Worm (Caenorhabditis elegans) whole organism, late embryonic: ENCODE data around the gene W04G3.11.
A peak's percentile ranks its signal among the peaks of the same experiment; 100 is the strongest.

Source experiments
- K02D7.2 ChIP-seq: sonication (generic microtip); optimal IDR thresholded peaks from 2 replicates; lab custom pipeline; 2017; ENCODE audit warnings: mild to moderate bottlenecking, missing genetic modification characterization, missing compliant biosample characterization
- T23F11.4 ChIP-seq: fragments of 200-800 bp; sonication (Bioruptor generic); optimal IDR thresholded peaks from 2 replicates; lab custom pipeline; 2018; ENCODE audit warnings: mild to moderate bottlenecking, missing genetic modification characterization, missing compliant biosample characterization
- ahr-1 ChIP-seq: sonication (generic microtip); optimal IDR thresholded peaks from 2 replicates; lab custom pipeline; 2016; ENCODE audit warnings: missing genetic modification characterization, missing compliant biosample characterization
- ceh-14 ChIP-seq: sonication (generic microtip); optimal IDR thresholded peaks from 2 replicates; lab custom pipeline; 2016; ENCODE audit warnings: missing genotype, missing genetic modification characterization, missing compliant biosample characterization
- ceh-18 ChIP-seq: sonication (generic microtip); optimal IDR thresholded peaks from 2 replicates; lab custom pipeline; 2016; ENCODE audit warnings: missing genetic modification characterization, missing compliant biosample characterization
- ceh-19 ChIP-seq: fragments of 200-800 bp; sonication (Bioruptor generic); optimal IDR thresholded peaks from 2 replicates; lab custom pipeline; 2018; ENCODE audit warnings: mild to moderate bottlenecking, missing genetic modification characterization, missing compliant biosample characterization
- ceh-24 ChIP-seq: sonication (generic microtip); optimal IDR thresholded peaks from 2 replicates; lab custom pipeline; 2016; ENCODE audit warnings: mild to moderate bottlenecking, missing genetic modification characterization, missing compliant biosample characterization
- ceh-30 ChIP-seq: fragments of 150-350 bp; optimal IDR thresholded peaks from 2 replicates; lab custom pipeline; 2014; ENCODE audit warnings: missing biosample characterization, missing genetic modification characterization
- ceh-31 ChIP-seq: sonication (generic microtip); optimal IDR thresholded peaks from 2 replicates; lab custom pipeline; 2016; ENCODE audit warnings: missing genetic modification characterization, missing compliant biosample characterization
- ceh-45 ChIP-seq: fragments of 200-800 bp; sonication (Bioruptor generic); IDR thresholded peaks from 2 replicates; pipeline ENCODE4 v1.3.6; 2022; ENCODE audit warnings: missing genetic modification reagents, missing genetic modification characterization, missing compliant biosample characterization
- elt-2 ChIP-seq: sonication (generic microtip); optimal IDR thresholded peaks from 2 replicates; lab custom pipeline; 2016; ENCODE audit warnings: missing genetic modification reagents, missing genetic modification characterization, missing compliant biosample characterization
- ets-4 ChIP-seq: sonication (generic microtip); optimal IDR thresholded peaks from 2 replicates; lab custom pipeline; 2016; ENCODE audit warnings: missing genetic modification characterization, missing compliant biosample characterization
- fax-1 ChIP-seq: sonication (generic microtip); optimal IDR thresholded peaks from 2 replicates; lab custom pipeline; 2016; ENCODE audit warnings: missing genotype, missing genetic modification characterization, missing compliant biosample characterization
- fkh-6 ChIP-seq: sonication (generic microtip); optimal IDR thresholded peaks from 2 replicates; lab custom pipeline; 2016; ENCODE audit warnings: missing genetic modification characterization, missing compliant biosample characterization
- gmeb-2 ChIP-seq: sonication (generic microtip); optimal IDR thresholded peaks from 2 replicates; lab custom pipeline; 2016; ENCODE audit warnings: missing genetic modification characterization, inconsistent platforms, missing compliant biosample characterization
- hlh-13 ChIP-seq: fragments of 200-800 bp; sonication (Bioruptor generic); optimal IDR thresholded peaks from 2 replicates; lab custom pipeline; 2018; ENCODE audit warnings: mild to moderate bottlenecking, missing genetic modification characterization, missing compliant biosample characterization
- hlh-15 ChIP-seq: sonication (generic microtip); optimal IDR thresholded peaks from 2 replicates; lab custom pipeline; 2016; ENCODE audit warnings: missing genetic modification characterization, missing compliant biosample characterization
- hlh-30 ChIP-seq: sonication (generic microtip); optimal IDR thresholded peaks from 2 replicates; lab custom pipeline; 2017; ENCODE audit warnings: antibody characterized with exemption, missing genetic modification characterization, missing compliant biosample characterization; ENCODE audit not compliant: insufficient read depth
- hlh-6 ChIP-seq: sonication (generic microtip); optimal IDR thresholded peaks from 2 replicates; lab custom pipeline; 2016; ENCODE audit warnings: missing genotype, missing genetic modification characterization, missing compliant biosample characterization
- hlh-8 ChIP-seq: sonication (generic microtip); optimal IDR thresholded peaks from 2 replicates; lab custom pipeline; 2016; ENCODE audit warnings: missing genotype, missing genetic modification characterization, missing compliant biosample characterization
- lin-11 ChIP-seq: fragments of 200-800 bp; sonication (Bioruptor generic); optimal IDR thresholded peaks from 2 replicates; lab custom pipeline; 2018; ENCODE audit warnings: mild to moderate bottlenecking, missing genetic modification characterization, missing compliant biosample characterization
- madf-2 ChIP-seq: sonication (generic microtip); optimal IDR thresholded peaks from 2 replicates; lab custom pipeline; 2017; ENCODE audit warnings: missing genetic modification characterization, missing compliant biosample characterization
- mec-3 ChIP-seq: sonication (generic microtip); optimal IDR thresholded peaks from 2 replicates; lab custom pipeline; 2016; ENCODE audit warnings: borderline replicate concordance, missing genetic modification characterization, missing compliant biosample characterization
- nfya-1 ChIP-seq: sonication (generic microtip); optimal IDR thresholded peaks from 2 replicates; lab custom pipeline; 2017; ENCODE audit warnings: missing genetic modification characterization, mild to moderate bottlenecking, missing compliant biosample characterization, antibody characterized with exemption, moderate library complexity
- nhr-232 ChIP-seq: sonication (generic microtip); optimal IDR thresholded peaks from 2 replicates; lab custom pipeline; 2016; ENCODE audit warnings: missing genetic modification characterization, missing compliant biosample characterization
- npax-4 ChIP-seq: sonication (generic microtip); optimal IDR thresholded peaks from 2 replicates; lab custom pipeline; 2016; ENCODE audit warnings: missing genetic modification characterization, missing compliant biosample characterization
- odd-2 ChIP-seq: sonication (generic microtip); optimal IDR thresholded peaks from 2 replicates; lab custom pipeline; 2017; ENCODE audit warnings: antibody characterized with exemption, mild to moderate bottlenecking, missing genetic modification characterization, missing compliant biosample characterization
- pros-1 ChIP-seq: fragments of 150-350 bp; optimal IDR thresholded peaks from 2 replicates; lab custom pipeline; 2014; ENCODE audit warnings: missing biosample characterization, missing genetic modification reagents, missing genetic modification characterization
- ref-2 ChIP-seq: sonication (generic microtip); optimal IDR thresholded peaks from 2 replicates; lab custom pipeline; 2016; ENCODE audit warnings: missing genetic modification characterization, missing compliant biosample characterization
- rnt-1 ChIP-seq: sonication (generic microtip); optimal IDR thresholded peaks from 2 replicates; lab custom pipeline; 2016; ENCODE audit warnings: missing genetic modification characterization, missing compliant biosample characterization
- sdc-2 ChIP-seq: sonication (generic microtip); optimal IDR thresholded peaks from 2 replicates; lab custom pipeline; 2016; ENCODE audit warnings: missing genotype, missing genetic modification characterization, missing compliant biosample characterization
- syd-9 ChIP-seq: sonication (generic microtip); optimal IDR thresholded peaks from 2 replicates; lab custom pipeline; 2016; ENCODE audit warnings: mild to moderate bottlenecking, missing genetic modification characterization, moderate library complexity, missing compliant biosample characterization
- tbx-2 ChIP-seq: sonication (generic microtip); optimal IDR thresholded peaks from 2 replicates; lab custom pipeline; 2016; ENCODE audit warnings: missing genetic modification characterization, missing compliant biosample characterization
- tbx-7 ChIP-seq: sonication (generic microtip); optimal IDR thresholded peaks from 2 replicates; lab custom pipeline; 2016; ENCODE audit warnings: missing genotype, missing genetic modification characterization, missing compliant biosample characterization
- unc-42 ChIP-seq: sonication (generic microtip); optimal IDR thresholded peaks from 2 replicates; lab custom pipeline; 2016; ENCODE audit warnings: missing genotype, missing genetic modification characterization, missing compliant biosample characterization
- unc-55 ChIP-seq: sonication (generic microtip); optimal IDR thresholded peaks from 2 replicates; lab custom pipeline; 2017; ENCODE audit warnings: missing biosample characterization, missing genetic modification reagents, missing genetic modification characterization
- unc-86 ChIP-seq: sonication (generic microtip); optimal IDR thresholded peaks from 2 replicates; lab custom pipeline; 2016; ENCODE audit warnings: missing genetic modification characterization, missing compliant biosample characterization
- zip-5 ChIP-seq: sonication (generic microtip); optimal IDR thresholded peaks from 2 replicates; lab custom pipeline; 2016; ENCODE audit warnings: missing genetic modification characterization, missing compliant biosample characterization
- ztf-16 ChIP-seq: sonication (generic microtip); optimal IDR thresholded peaks from 2 replicates; lab custom pipeline; 2017; ENCODE audit warnings: missing genetic modification characterization, missing compliant biosample characterization

Gene W04G3.11

DNA sequence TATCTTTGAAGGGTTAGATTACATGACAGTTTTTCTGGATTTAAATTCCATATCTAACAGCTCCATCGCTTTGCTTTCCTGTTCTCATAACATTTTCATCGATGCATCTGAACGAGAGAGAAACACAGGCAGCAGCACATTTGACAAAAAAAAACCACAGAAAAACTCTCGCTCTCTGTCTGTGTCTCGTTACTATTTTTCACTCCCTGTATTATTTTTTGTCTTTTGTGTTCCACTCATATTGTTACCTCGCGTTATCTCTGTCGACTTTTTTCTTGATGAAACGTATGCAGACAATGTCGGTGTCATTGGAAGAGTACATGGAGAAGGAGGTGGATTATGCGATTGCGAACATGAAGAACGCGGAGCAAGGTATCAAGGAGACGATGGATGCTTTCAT, at the start of gene W04G3.11:
TSS of gene W04G3.11 (plus strand) at position 244 of the 400 bp plus-strand sequence.
- TF ChIP-seq tbx-7: no peak
- TF ChIP-seq T23F11.4 (GFP tag; lab: Kevin White, UChicago): no peak
- TF ChIP-seq fkh-6 (tag; lab: Kevin White, UChicago): no peak
- TF ChIP-seq hlh-8 (tag; lab: Kevin White, UChicago): no peak
- no peak for TF ChIP-seq fax-1
- no peak for TF ChIP-seq hlh-15 (tag; lab: Kevin White, UChicago)
- no peak for TF ChIP-seq hlh-13
- no peak for TF ChIP-seq mec-3

DNA sequence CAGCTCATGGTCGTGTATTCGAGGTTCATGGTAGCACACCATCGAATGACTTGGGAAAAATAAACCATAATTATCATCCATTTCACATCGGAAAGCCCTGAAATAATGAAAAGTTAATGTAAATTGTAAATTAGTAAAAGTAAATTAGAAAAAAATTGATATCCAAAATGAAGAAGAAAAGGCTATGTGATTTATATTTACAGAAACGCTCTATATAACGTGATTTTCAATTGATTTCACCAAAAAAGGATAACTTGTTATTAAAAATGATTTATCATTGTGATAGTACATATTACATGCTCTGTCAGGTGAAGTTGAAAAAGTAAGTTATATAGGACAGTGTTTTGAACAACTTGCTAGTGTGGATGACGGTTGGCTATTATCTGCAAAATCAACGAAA, 46.2 kb upstream of the W04G3.11 start, which contains the start of gene C09F12.3:
TSS of gene C09F12.3 (minus strand) at position 101 of the 400 bp plus-strand sequence.
- TF ChIP-seq K02D7.2 (tag; lab: Kevin White, UChicago) (no peak), unc-86 (no peak), ahr-1 (tag; lab: Kevin White, UChicago) (no peak), unc-55 (GFP tag; lab: Kevin White, UChicago) (no peak), gmeb-2 (tag; lab: Kevin White, UChicago) (no peak), ceh-30 (no peak), syd-9 (no peak), unc-42 (tag; lab: Kevin White, UChicago) (no peak), ref-2 (tag; lab: Kevin White, UChicago) (no peak), pros-1 (no peak), tbx-2 (tag; lab: Kevin White, UChicago) (no peak), ets-4 (tag; lab: Kevin White, UChicago) (no peak), nhr-232 (no peak), T23F11.4 (GFP tag; lab: Kevin White, UChicago) (no peak)

DNA sequence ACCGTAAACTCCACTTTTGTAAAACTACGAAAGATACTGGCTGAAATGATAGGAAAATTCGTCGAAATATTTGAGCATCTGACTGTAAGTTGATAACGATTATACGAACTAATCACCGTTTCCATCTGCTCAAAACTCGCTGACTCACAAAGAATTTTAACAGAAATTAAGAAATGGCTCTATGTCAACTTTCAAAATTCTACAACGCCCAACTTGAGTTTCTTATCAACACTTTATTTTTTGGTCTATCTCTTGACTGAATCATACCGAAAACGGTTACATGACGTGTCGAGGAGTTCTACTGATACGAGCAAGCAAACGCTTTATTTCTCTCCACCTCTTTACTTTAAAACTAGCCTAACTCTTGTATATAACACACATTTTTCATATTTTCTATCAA, 41.8 kb upstream of the W04G3.11 start, which contains the start of gene clc-1:
TSS of gene clc-1 (plus strand) at position 264 of the 400 bp plus-strand sequence.
- TF ChIP-seq elt-2 (tag; lab: Kevin White, UChicago) (peak; percentile 59), npax-4 (tag; lab: Kevin White, UChicago) (no peak)

DNA sequence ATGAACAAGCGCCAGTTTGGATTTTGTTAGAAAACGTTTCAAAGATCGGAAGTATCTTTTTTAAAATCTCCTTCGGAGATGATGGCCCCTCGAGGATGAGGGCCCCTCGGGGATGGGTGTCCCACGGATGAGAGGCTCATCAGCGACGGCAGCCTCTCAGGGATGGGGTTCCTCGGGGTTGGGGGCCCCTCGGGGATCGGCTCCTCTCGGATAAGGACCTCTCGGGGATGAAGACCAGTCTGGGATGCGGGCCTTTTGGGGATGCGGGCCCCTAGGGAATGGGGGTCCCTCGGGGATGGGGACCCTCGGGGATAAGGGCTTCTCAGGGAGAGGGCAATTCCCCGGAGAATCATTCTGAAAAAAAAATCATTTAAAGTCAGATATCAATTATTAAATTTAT, 38.7 kb upstream of the W04G3.11 start:
- TF ChIP-seq unc-55 (GFP tag; lab: Kevin White, UChicago): no peak
- no peak for TF ChIP-seq lin-11 (tag; lab: Kevin White, UChicago)
- TF ChIP-seq mec-3: no peak
- TF ChIP-seq ahr-1 (tag; lab: Kevin White, UChicago): no peak
- TF ChIP-seq rnt-1: no peak
- no peak for TF ChIP-seq ceh-24
- TF ChIP-seq ceh-14 (tag; lab: Kevin White, UChicago): no peak
- TF ChIP-seq ceh-18 (tag; lab: Kevin White, UChicago): no peak
- TF ChIP-seq madf-2 (tag; lab: Kevin White, UChicago): no peak
- TF ChIP-seq gmeb-2 (tag; lab: Kevin White, UChicago): no peak
- TF ChIP-seq ceh-19: no peak
- TF ChIP-seq tbx-2 (tag; lab: Kevin White, UChicago): no peak
- no peak for TF ChIP-seq zip-5 (tag; lab: Kevin White, UChicago)
- no peak for TF ChIP-seq ztf-16 (tag; lab: Kevin White, UChicago)
- no peak for TF ChIP-seq tbx-7
- TF ChIP-seq, all 69 proteins: peak for 0

DNA sequence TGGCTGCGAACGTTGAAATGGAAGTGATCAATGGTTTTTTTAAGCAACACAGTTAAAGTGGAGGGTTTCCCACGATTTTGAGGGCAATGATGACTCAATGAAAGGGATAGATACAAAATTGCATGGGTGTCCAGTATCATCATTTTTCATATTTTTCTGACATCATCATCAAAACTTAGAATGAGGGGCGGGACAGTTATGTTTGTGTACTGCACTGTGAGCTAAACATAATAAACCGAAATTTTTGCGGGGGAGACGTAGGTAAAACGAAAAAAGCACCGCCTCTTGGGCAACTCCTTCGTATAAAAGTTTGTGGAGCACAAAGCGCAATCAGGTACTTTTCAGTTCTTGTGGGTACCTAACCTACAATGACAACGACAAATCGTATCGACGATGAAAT, 35.4 kb upstream of the W04G3.11 start, which contains the start of gene C09F12.2:
TSS of gene C09F12.2 (plus strand) at position 301 of the 400 bp plus-strand sequence.
- TF ChIP-seq ceh-45 (GFP tag; lab: Robert Waterston, UW): no peak

DNA sequence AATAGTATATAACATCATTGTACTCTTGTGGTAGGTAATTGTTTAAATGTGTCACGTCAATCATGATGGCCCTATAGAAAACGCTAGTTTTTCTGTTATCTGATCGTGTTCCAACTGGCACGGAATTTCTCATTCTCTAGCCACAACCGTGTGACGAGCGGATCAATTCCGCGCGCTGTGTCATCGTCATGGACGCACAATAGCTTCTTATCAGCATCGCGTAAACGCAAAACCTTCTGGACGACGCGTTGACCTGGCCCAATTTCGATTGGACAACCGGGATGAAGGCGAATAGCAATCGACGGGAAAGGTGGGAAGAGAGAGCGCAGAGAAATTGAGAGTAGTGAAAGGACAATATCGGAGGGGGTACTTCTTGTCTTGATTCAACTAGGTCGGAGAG, 32.0 kb upstream of the W04G3.11 start, which contains the start of gene lpr-3:
TSS of gene lpr-3 (plus strand) at position 374 of the 400 bp plus-strand sequence.
- no peak for TF ChIP-seq hlh-6 (tag; lab: Kevin White, UChicago)
- TF ChIP-seq hlh-30: no peak
- no peak for TF ChIP-seq T23F11.4 (GFP tag; lab: Kevin White, UChicago)
- TF ChIP-seq ceh-19: no peak
- TF ChIP-seq sdc-2: no peak
- TF ChIP-seq ceh-31 (tag; lab: Kevin White, UChicago): peak; percentile 4
- TF ChIP-seq pros-1: peak; percentile 0
- TF ChIP-seq nfya-1 (tag; lab: Kevin White, UChicago): peak; percentile 54
- peak; percentile 63 for TF ChIP-seq unc-55 (GFP tag; lab: Kevin White, UChicago)
- no peak for TF ChIP-seq hlh-15 (tag; lab: Kevin White, UChicago)
- TF ChIP-seq rnt-1: peak; percentile 74
- TF ChIP-seq odd-2 (tag; lab: Kevin White, UChicago): no peak
